Worm (Caenorhabditis elegans) whole organism, L2 larva: ENCODE data around the gene srab-14.

ENCODE experiments used
- C34F6.9 ChIP-seq: fragments of 150-350 bp; optimal IDR thresholded peaks from 2 replicates; lab custom pipeline; 2014; ENCODE audit warnings: missing biosample characterization, missing genetic modification characterization
- R02D3.7 ChIP-seq: fragments of 150-350 bp; optimal IDR thresholded peaks from 2 replicates; lab custom pipeline; 2014; ENCODE audit warnings: missing biosample characterization, missing genetic modification characterization
- Y55F3AM.14 ChIP-seq: fragments of 200-800 bp; sonication (Bioruptor generic); optimal IDR thresholded peaks from 2 replicates; lab custom pipeline; 2018; ENCODE audit warnings: mild to moderate bottlenecking, missing genetic modification characterization, missing compliant biosample characterization
- ZK546.5 ChIP-seq: sonication (generic microtip); optimal IDR thresholded peaks from 2 replicates; lab custom pipeline; 2017; ENCODE audit warnings: missing biosample characterization, missing genetic modification characterization
- aly-2 ChIP-seq: fragments of 150-350 bp; optimal IDR thresholded peaks from 2 replicates; lab custom pipeline; 2014; ENCODE audit warnings: missing biosample characterization, missing genetic modification characterization
- ama-1 ChIP-seq: fragments of 150-350 bp; optimal IDR thresholded peaks from 2 replicates; lab custom pipeline; 2018; ENCODE audit warnings: inconsistent platforms
- ceh-16 ChIP-seq: fragments of 150-350 bp; optimal IDR thresholded peaks from 2 replicates; lab custom pipeline; 2014; ENCODE audit warnings: missing biosample characterization, missing genetic modification characterization
- ceh-82 ChIP-seq: fragments of 150-350 bp; optimal IDR thresholded peaks from 2 replicates; lab custom pipeline; 2014; ENCODE audit warnings: missing biosample characterization, missing genetic modification characterization
- crh-2 ChIP-seq: sonication (generic microtip); optimal IDR thresholded peaks from 2 replicates; lab custom pipeline; 2017; ENCODE audit warnings: missing biosample characterization, missing genetic modification characterization
- dmd-4 ChIP-seq: sonication (generic microtip); optimal IDR thresholded peaks from 2 replicates; lab custom pipeline; 2017; ENCODE audit warnings: missing biosample characterization, missing genetic modification characterization
- egl-27 ChIP-seq: sonication (generic microtip); optimal IDR thresholded peaks from 3 replicates; lab custom pipeline; 2017; ENCODE audit warnings: missing biosample characterization, missing genetic modification reagents, missing genetic modification characterization
- elt-1 ChIP-seq: fragments of 150-350 bp; optimal IDR thresholded peaks from 2 replicates; lab custom pipeline; 2014; ENCODE audit warnings: missing biosample characterization, missing genetic modification characterization
- elt-3 ChIP-seq: sonication (generic microtip); optimal IDR thresholded peaks from 2 replicates; lab custom pipeline; 2017; ENCODE audit warnings: missing biosample characterization, missing genetic modification characterization
- fos-1 ChIP-seq: fragments of 150-350 bp; optimal IDR thresholded peaks from 2 replicates; lab custom pipeline; 2014; ENCODE audit warnings: missing biosample characterization, missing genetic modification characterization
- lin-11 ChIP-seq: fragments of 150-350 bp; sonication (generic microtip); optimal IDR thresholded peaks from 2 replicates; lab custom pipeline; 2014; ENCODE audit warnings: missing biosample characterization, missing genetic modification characterization, inconsistent platforms, mixed read lengths
- lin-13 ChIP-seq: fragments of 150-350 bp; optimal IDR thresholded peaks from 2 replicates; lab custom pipeline; 2014; ENCODE audit warnings: missing biosample characterization, missing genetic modification reagents, missing genetic modification characterization
- lin-39 ChIP-seq: fragments of 150-350 bp; optimal IDR thresholded peaks from 2 replicates; lab custom pipeline; 2014; ENCODE audit warnings: missing biosample characterization, missing genetic modification reagents, missing genetic modification characterization
- lsy-2 ChIP-seq, 2 experiments: fragments of 150-350 bp in 1 of 2; sonication (generic microtip) in 1 of 2; optimal IDR thresholded peaks; 2 replicates each; lab custom pipeline; 2014 to 2017; ENCODE audit warnings: missing biosample characterization in 2 of 2, missing genetic modification characterization in 2 of 2
- mab-5 ChIP-seq: fragments of 150-350 bp; optimal IDR thresholded peaks from 2 replicates; lab custom pipeline; 2014; ENCODE audit warnings: missing biosample characterization, missing genetic modification characterization
- mbf-1 ChIP-seq: sonication (generic microtip); optimal IDR thresholded peaks from 2 replicates; lab custom pipeline; 2017; ENCODE audit warnings: missing biosample characterization, missing genetic modification characterization
- mdl-1 ChIP-seq, 2 experiments: fragments of 150-350 bp in 1 of 2; sonication (generic microtip) in 1 of 2; optimal IDR thresholded peaks; 2 replicates each; lab custom pipeline; 2017; ENCODE audit warnings: missing biosample characterization in 2 of 2, missing genetic modification characterization in 2 of 2
- nhr-10 ChIP-seq: sonication (generic microtip); optimal IDR thresholded peaks from 2 replicates; lab custom pipeline; 2017; ENCODE audit warnings: missing biosample characterization, missing genetic modification characterization
- nhr-11 ChIP-seq: fragments of 150-350 bp; optimal IDR thresholded peaks from 2 replicates; lab custom pipeline; 2014; ENCODE audit warnings: missing biosample characterization, missing genetic modification characterization
- nhr-12 ChIP-seq: fragments of 150-350 bp; optimal IDR thresholded peaks from 2 replicates; lab custom pipeline; 2014; ENCODE audit warnings: missing biosample characterization, missing genetic modification characterization
- nhr-129 ChIP-seq: fragments of 150-350 bp; optimal IDR thresholded peaks from 2 replicates; lab custom pipeline; 2014; ENCODE audit warnings: missing biosample characterization, missing genetic modification characterization
- nhr-23 ChIP-seq: fragments of 150-350 bp; optimal IDR thresholded peaks from 2 replicates; lab custom pipeline; 2014; ENCODE audit warnings: missing biosample characterization, missing genetic modification reagents, missing genetic modification characterization
- nhr-237 ChIP-seq: fragments of 150-350 bp; optimal IDR thresholded peaks from 2 replicates; lab custom pipeline; 2014; ENCODE audit warnings: missing biosample characterization, missing genetic modification characterization
- nhr-25 ChIP-seq: fragments of 150-350 bp; sonication (generic microtip); optimal IDR thresholded peaks from 3 replicates; lab custom pipeline; 2014; ENCODE audit warnings: missing biosample characterization, missing genetic modification characterization
- nhr-6 ChIP-seq: fragments of 150-350 bp; optimal IDR thresholded peaks from 2 replicates; lab custom pipeline; 2014; ENCODE audit warnings: missing biosample characterization, missing genetic modification characterization
- nhr-77 ChIP-seq: fragments of 150-350 bp; optimal IDR thresholded peaks from 2 replicates; lab custom pipeline; 2014; ENCODE audit warnings: missing biosample characterization, missing genetic modification characterization
- skn-1 ChIP-seq: sonication (generic microtip); optimal IDR thresholded peaks from 2 replicates; lab custom pipeline; 2017; ENCODE audit warnings: missing biosample characterization, missing genetic modification characterization
- sma-9 ChIP-seq, 2 experiments: fragments of 150-350 bp in 1 of 2; sonication (generic microtip) in 1 of 2; optimal IDR thresholded peaks; 2 replicates each; lab custom pipeline; 2014 to 2016; ENCODE audit warnings: missing genetic modification characterization in 2 of 2, mild to moderate bottlenecking in 1 of 2, missing biosample characterization in 1 of 2, missing compliant biosample characterization in 1 of 2, missing genetic modification reagents in 1 of 2, moderate library complexity in 1 of 2
- snpc-4 ChIP-seq: fragments of 150-350 bp; optimal IDR thresholded peaks from 2 replicates; lab custom pipeline; 2014; ENCODE audit warnings: missing biosample characterization, missing genetic modification characterization
- unc-62 ChIP-seq: fragments of 150-350 bp; optimal IDR thresholded peaks from 2 replicates; lab custom pipeline; 2014; ENCODE audit warnings: missing biosample characterization, missing genetic modification reagents, missing genetic modification characterization
- zag-1 ChIP-seq: fragments of 150-350 bp; optimal IDR thresholded peaks from 2 replicates; lab custom pipeline; 2014; ENCODE audit warnings: missing biosample characterization, missing genetic modification characterization
- ztf-1 ChIP-seq: fragments of 200-800 bp; sonication (Bioruptor generic); conservative IDR thresholded peaks from 2 replicates; pipeline ENCODE4 v1.3.6; 2022; ENCODE audit warnings: missing genetic modification characterization, missing compliant biosample characterization
- ztf-4 ChIP-seq: fragments of 150-350 bp; optimal IDR thresholded peaks from 2 replicates; lab custom pipeline; 2014; ENCODE audit warnings: missing biosample characterization, missing genetic modification characterization

Gene srab-14

ce11 chrII:7499390-7499789, at the start of gene srab-14:
TSS of gene srab-14 (minus strand) at chrII:7499490.
- TF ChIP-seq nhr-23 (tag; lab: Kevin White, UChicago) (no peak), ceh-16 (tag; lab: Kevin White, UChicago) (no peak), ceh-82 (tag; lab: Kevin White, UChicago) (no peak), Y55F3AM.14 (GFP tag; lab: Kevin White, UChicago) (no peak), nhr-6 (tag; lab: Kevin White, UChicago) (no peak), nhr-77 (no peak), egl-27 (tag; lab: Kevin White, UChicago) (no peak), lin-13 (GFP tag; lab: Kevin White, UChicago) (no peak), nhr-10 (tag; lab: Kevin White, UChicago) (no peak), aly-2 (no peak)

- TF ChIP-seq lsy-2 (tag; optimal IDR thresholded peaks at IDR 0.05; lab: Kevin White, UChicago) (no peak), nhr-25 (tag; lab: Kevin White, UChicago) (no peak), snpc-4 (no peak), fos-1 (tag; lab: Kevin White, UChicago) (no peak), nhr-23 (tag; lab: Kevin White, UChicago) (no peak), mab-5 (tag; lab: Kevin White, UChicago) (no peak), ceh-16 (tag; lab: Kevin White, UChicago) (no peak), ama-1 (lab: Kevin White, UChicago) (no peak), elt-1 (tag; lab: Kevin White, UChicago) (no peak), ztf-1 (GFP tag; lab: Robert Waterston, UW) (no peak), zag-1 (tag; lab: Kevin White, UChicago) (no peak), mbf-1 (tag; lab: Kevin White, UChicago) (no peak), unc-62 (GFP tag; lab: Kevin White, UChicago) (no peak), egl-27 (tag; lab: Kevin White, UChicago) (no peak), Y55F3AM.14 (GFP tag; lab: Kevin White, UChicago) (no peak)
Measured at ce11 chrII:7549035-7549434, 49.7 kb upstream of the srab-14 start, which contains the start of gene tph-1. TSS of gene tph-1 (plus strand) at chrII:7549335.

ce11 chrII:7548044-7548443, 48.8 kb upstream of the srab-14 start, which contains the start of gene fbxa-224:
TSS of gene fbxa-224 (minus strand) at chrII:7548144.
- TF ChIP-seq nhr-11 (tag; lab: Kevin White, UChicago) (no peak), zag-1 (tag; lab: Kevin White, UChicago) (no peak), ama-1 (lab: Kevin White, UChicago) (no peak), lin-39 (tag; lab: Kevin White, UChicago) (no peak), skn-1 (tag; lab: Kevin White, UChicago) (no peak), sma-9 (GFP tag; optimal IDR thresholded peaks at IDR 0.05; lab: Kevin White, UChicago) (no peak), sma-9 (tag; optimal IDR thresholded peaks at IDR 0.05; lab: Kevin White, UChicago) (no peak), lin-11 (tag; lab: Kevin White, UChicago) (no peak), R02D3.7 (tag; lab: Kevin White, UChicago) (no peak), ZK546.5 (tag; lab: Kevin White, UChicago) (no peak), snpc-4 (no peak), nhr-129 (tag; lab: Kevin White, UChicago) (no peak), crh-2 (no peak)

ce11 chrII:7547269-7547668, 48.0 kb upstream of the srab-14 start:
- TF ChIP-seq lin-39 (tag; lab: Kevin White, UChicago) (no peak), sma-9 (GFP tag; optimal IDR thresholded peaks at IDR 0.05; lab: Kevin White, UChicago) (no peak), sma-9 (tag; optimal IDR thresholded peaks at IDR 0.05; lab: Kevin White, UChicago) (no peak), ceh-82 (tag; lab: Kevin White, UChicago) (no peak), elt-3 (no peak), mdl-1 (tag; optimal IDR thresholded peaks at IDR 0.05; lab: Kevin White, UChicago) (no peak), R02D3.7 (tag; lab: Kevin White, UChicago) (no peak), nhr-11 (tag; lab: Kevin White, UChicago) (no peak), ceh-16 (tag; lab: Kevin White, UChicago) (no peak), ztf-1 (GFP tag; lab: Robert Waterston, UW) (no peak), ztf-4 (no peak), snpc-4 (no peak), nhr-6 (tag; lab: Kevin White, UChicago) (no peak), dmd-4 (no peak), zag-1 (tag; lab: Kevin White, UChicago) (no peak), C34F6.9 (tag; lab: Kevin White, UChicago) (no peak), nhr-237 (tag; lab: Kevin White, UChicago) (no peak), nhr-12 (no peak)
